Worm (Caenorhabditis elegans) whole organism, L1 larva: ENCODE measurements around the gene tmem-138.

ENCODE experiments used
- Y116A8C.19 ChIP-seq: sonication (generic microtip); optimal IDR thresholded peaks from 2 replicates; lab custom pipeline; 2016; ENCODE audit warnings: missing compliant biosample characterization, missing genetic modification characterization, borderline replicate concordance
- aha-1 ChIP-seq: fragments of 150-350 bp; optimal IDR thresholded peaks from 2 replicates; lab custom pipeline; 2014; ENCODE audit warnings: missing biosample characterization, missing genetic modification characterization
- alr-1 ChIP-seq: fragments of 200-800 bp; sonication (Bioruptor generic); optimal IDR thresholded peaks from 2 replicates; lab custom pipeline; 2018; ENCODE audit warnings: borderline replicate concordance, mild to moderate bottlenecking, missing genetic modification characterization, missing compliant biosample characterization
- ceh-88 ChIP-seq: fragments of 200-800 bp; sonication (Bioruptor generic); IDR thresholded peaks from 2 replicates; pipeline ENCODE4 v1.3.6; 2022; ENCODE audit warnings: missing genetic modification characterization, missing compliant biosample characterization
- ces-1 ChIP-seq: fragments of 150-350 bp; optimal IDR thresholded peaks from 2 replicates; lab custom pipeline; 2014; ENCODE audit warnings: missing biosample characterization, missing genetic modification reagents, missing genetic modification characterization
- dsc-1 ChIP-seq: sonication (generic microtip); optimal IDR thresholded peaks from 2 replicates; lab custom pipeline; 2016; ENCODE audit warnings: mild to moderate bottlenecking, missing genetic modification characterization, missing compliant biosample characterization
- egl-13 ChIP-seq: sonication (generic microtip); optimal IDR thresholded peaks from 2 replicates; lab custom pipeline; 2016; ENCODE audit warnings: missing genotype, missing genetic modification reagents, missing genetic modification characterization, missing compliant biosample characterization
- elt-3 ChIP-seq, 6 experiments: fragments of 150-350 bp in 1 of 6; sonication (generic microtip); optimal IDR thresholded peaks; 2 replicates each; lab custom pipeline; 2017 to 2018; ENCODE audit warnings: missing biosample characterization in 6 of 6, missing genetic modification characterization in 6 of 6, inconsistent platforms in 1 of 6
- ets-5 ChIP-seq: fragments of 200-800 bp; sonication (Bioruptor generic); IDR thresholded peaks from 2 replicates; pipeline ENCODE4 v1.3.6; 2022; ENCODE audit warnings: missing genetic modification characterization, missing compliant biosample characterization
- fkh-4 ChIP-seq: sonication (generic microtip); optimal IDR thresholded peaks from 2 replicates; lab custom pipeline; 2016; ENCODE audit warnings: missing compliant biosample characterization, missing genetic modification characterization, borderline replicate concordance
- fkh-8 ChIP-seq: sonication (generic microtip); optimal IDR thresholded peaks from 2 replicates; lab custom pipeline; 2016; ENCODE audit warnings: mild to moderate bottlenecking, missing genetic modification characterization, missing compliant biosample characterization
- fos-1 ChIP-seq: fragments of 150-350 bp; optimal IDR thresholded peaks from 2 replicates; lab custom pipeline; 2014; ENCODE audit warnings: missing biosample characterization, missing genetic modification characterization
- hlh-17 ChIP-seq: fragments of 200-800 bp; sonication (Bioruptor generic); optimal IDR thresholded peaks from 2 replicates; lab custom pipeline; 2018; ENCODE audit warnings: missing genetic modification characterization, mild to moderate bottlenecking, missing compliant biosample characterization, moderate library complexity, borderline replicate concordance
- hlh-4 ChIP-seq: sonication (generic microtip); optimal IDR thresholded peaks from 2 replicates; lab custom pipeline; 2016; ENCODE audit warnings: mild to moderate bottlenecking, missing genetic modification characterization, missing compliant biosample characterization
- irx-1 ChIP-seq: sonication (generic microtip); optimal IDR thresholded peaks from 2 replicates; lab custom pipeline; 2016; ENCODE audit warnings: missing genetic modification characterization, missing compliant biosample characterization
- isw-1 ChIP-seq: fragments of 200-800 bp; sonication (Bioruptor generic); IDR thresholded peaks from 2 replicates; pipeline ENCODE4 v1.3.6; 2022; ENCODE audit warnings: missing genetic modification characterization, missing compliant biosample characterization
- jun-1 ChIP-seq: fragments of 150-350 bp; optimal IDR thresholded peaks from 2 replicates; lab custom pipeline; 2014; ENCODE audit warnings: missing biosample characterization, missing genetic modification reagents, missing genetic modification characterization
- lin-13 ChIP-seq: fragments of 150-350 bp; optimal IDR thresholded peaks from 2 replicates; lab custom pipeline; 2014; ENCODE audit warnings: missing biosample characterization, missing genetic modification reagents, missing genetic modification characterization
- lin-14 ChIP-seq: fragments of 200-800 bp; sonication (Bioruptor generic); optimal IDR thresholded peaks from 2 replicates; lab custom pipeline; 2018; ENCODE audit warnings: mild to moderate bottlenecking, missing genetic modification characterization, moderate library complexity, missing compliant biosample characterization
- lir-3 ChIP-seq: sonication (generic microtip); optimal IDR thresholded peaks from 2 replicates; lab custom pipeline; 2016; ENCODE audit warnings: mild to moderate bottlenecking, missing genetic modification characterization, moderate library complexity, missing compliant biosample characterization; ENCODE audit not compliant: poor library complexity
- mef-2 ChIP-seq: fragments of 150-350 bp; optimal IDR thresholded peaks from 2 replicates; lab custom pipeline; 2014; ENCODE audit warnings: missing biosample characterization, missing genetic modification characterization
- nhr-11 ChIP-seq: fragments of 150-350 bp; optimal IDR thresholded peaks from 2 replicates; lab custom pipeline; 2014; ENCODE audit warnings: missing biosample characterization, missing genetic modification characterization
- nhr-12 ChIP-seq: sonication (generic microtip); optimal IDR thresholded peaks from 2 replicates; lab custom pipeline; 2017; ENCODE audit warnings: missing biosample characterization, missing genetic modification characterization
- nhr-20 ChIP-seq: sonication (generic microtip); optimal IDR thresholded peaks from 2 replicates; lab custom pipeline; 2016; ENCODE audit warnings: mild to moderate bottlenecking, missing genetic modification characterization, missing compliant biosample characterization
- nhr-28 ChIP-seq: fragments of 150-350 bp; optimal IDR thresholded peaks from 2 replicates; lab custom pipeline; 2014; ENCODE audit warnings: missing biosample characterization, missing genetic modification characterization
- nhr-47 ChIP-seq: sonication (generic microtip); optimal IDR thresholded peaks from 2 replicates; lab custom pipeline; 2016; ENCODE audit warnings: mild to moderate bottlenecking, missing genetic modification characterization, moderate library complexity, missing compliant biosample characterization
- nhr-71 ChIP-seq: sonication (generic microtip); optimal IDR thresholded peaks from 2 replicates; lab custom pipeline; 2016; ENCODE audit warnings: mild to moderate bottlenecking, missing genetic modification characterization, moderate library complexity, missing compliant biosample characterization
- nhr-76 ChIP-seq: sonication (generic microtip); optimal IDR thresholded peaks from 2 replicates; lab custom pipeline; 2017; ENCODE audit warnings: missing biosample characterization, missing genetic modification characterization
- nhr-85 ChIP-seq: sonication (generic microtip); peaks from one replicate; lab custom pipeline; 2016; ENCODE audit warnings: missing genetic modification characterization, inconsistent platforms, missing compliant biosample characterization
- nhr-90 ChIP-seq: sonication (generic microtip); optimal IDR thresholded peaks from 2 replicates; lab custom pipeline; 2016; ENCODE audit warnings: mild to moderate bottlenecking, missing genetic modification characterization, missing compliant biosample characterization; ENCODE audit not compliant: poor library complexity
- pag-3 ChIP-seq: sonication (generic microtip); optimal IDR thresholded peaks from 2 replicates; lab custom pipeline; 2017; ENCODE audit warnings: missing genetic modification characterization, mild to moderate bottlenecking, missing compliant biosample characterization, antibody characterized with exemption, borderline replicate concordance; ENCODE audit not compliant: insufficient read depth
- pax-3 ChIP-seq: fragments of 200-800 bp; sonication (Bioruptor generic); optimal IDR thresholded peaks from 2 replicates; lab custom pipeline; 2018; ENCODE audit warnings: mild to moderate bottlenecking, missing genetic modification characterization, moderate library complexity, missing compliant biosample characterization
- pqm-1 ChIP-seq: sonication (generic microtip); optimal IDR thresholded peaks from 3 replicates; lab custom pipeline; 2017; ENCODE audit warnings: missing biosample characterization, missing genetic modification characterization
- rnt-1 ChIP-seq: sonication (generic microtip); optimal IDR thresholded peaks from 2 replicates; lab custom pipeline; 2016; ENCODE audit warnings: mild to moderate bottlenecking, missing genetic modification characterization, moderate library complexity, missing compliant biosample characterization
- skn-1 ChIP-seq: fragments of 150-350 bp; optimal IDR thresholded peaks from 2 replicates; lab custom pipeline; 2014; ENCODE audit warnings: missing biosample characterization, missing genetic modification characterization
- snpc-4 ChIP-seq: fragments of 150-350 bp; optimal IDR thresholded peaks from 2 replicates; lab custom pipeline; 2014; ENCODE audit warnings: missing biosample characterization, missing genetic modification characterization
- unc-30 ChIP-seq: sonication (generic microtip); optimal IDR thresholded peaks from 2 replicates; lab custom pipeline; 2017; ENCODE audit warnings: missing biosample characterization, missing genetic modification characterization
- unc-86 ChIP-seq: sonication (generic microtip); optimal IDR thresholded peaks from 2 replicates; lab custom pipeline; 2016; ENCODE audit warnings: missing genetic modification characterization, missing compliant biosample characterization
- vab-15 ChIP-seq: sonication (generic microtip); optimal IDR thresholded peaks from 2 replicates; lab custom pipeline; 2017; ENCODE audit warnings: missing genotype, mild to moderate bottlenecking, missing genetic modification characterization, missing compliant biosample characterization
- xbp-1 ChIP-seq: sonication (generic microtip); optimal IDR thresholded peaks from 2 replicates; lab custom pipeline; 2016; ENCODE audit warnings: missing genetic modification characterization, missing compliant biosample characterization
- zag-1 ChIP-seq: fragments of 150-350 bp; optimal IDR thresholded peaks from 2 replicates; lab custom pipeline; 2014; ENCODE audit warnings: missing biosample characterization, missing genetic modification characterization
- zip-4 ChIP-seq: fragments of 200-800 bp; sonication (Bioruptor generic); optimal IDR thresholded peaks from 2 replicates; lab custom pipeline; 2018; ENCODE audit warnings: mild to moderate bottlenecking, missing genetic modification characterization, moderate library complexity, missing compliant biosample characterization
- ztf-4 ChIP-seq: fragments of 150-350 bp; optimal IDR thresholded peaks from 2 replicates; lab custom pipeline; 2014; ENCODE audit warnings: missing biosample characterization, missing genetic modification characterization

tmem-138 gene

ce11 chrII:8128273-8129039, 28.7 kb upstream of the tmem-138 start (continued):
- TF ChIP-seq hlh-17: no peak
- TF ChIP-seq fos-1 (tag; lab: Kevin White, UChicago): no peak
- no peak; the same call in 1 of the 2 replicates for TF ChIP-seq ceh-88 (GFP tag; lab: Robert Waterston, UW)
- TF ChIP-seq ztf-4: peak; percentile 57
- no peak for TF ChIP-seq snpc-4 (tag; lab: Kevin White, UChicago)
- TF ChIP-seq isw-1 (GFP tag; lab: Robert Waterston, UW): no peak
- no peak for TF ChIP-seq nhr-28 (tag; lab: Kevin White, UChicago)
- TF ChIP-seq pag-3 (tag; lab: Kevin White, UChicago): peak; percentile 81
- TF ChIP-seq nhr-71: peak; percentile 93
- TF ChIP-seq nhr-47 (tag; lab: Kevin White, UChicago): peak; percentile 59
- TF ChIP-seq rnt-1 (tag; lab: Kevin White, UChicago): peak; percentile 78
- TF ChIP-seq alr-1 (tag; lab: Kevin White, UChicago): no peak
- no peak for TF ChIP-seq vab-15
- peak; percentile 46 for TF ChIP-seq egl-13
- no peak for TF ChIP-seq nhr-12
- peak; percentile 72 for TF ChIP-seq xbp-1
- peak; percentile 22 for TF ChIP-seq aha-1 (tag; lab: Kevin White, UChicago)
- TF ChIP-seq nhr-90 (tag; lab: Kevin White, UChicago): peak; percentile 41
- TF ChIP-seq fkh-4: no peak
- TF ChIP-seq pax-3 (tag; lab: Kevin White, UChicago): peak; percentile 14
- TF ChIP-seq Y116A8C.19 (tag; lab: Kevin White, UChicago): no peak
- peak; percentile 15 for TF ChIP-seq fkh-8 (tag; lab: Kevin White, UChicago)
- no peak for TF ChIP-seq pqm-1 (tag; lab: Kevin White, UChicago)
- TF ChIP-seq zag-1 (tag; lab: Kevin White, UChicago): no peak
- no peak for TF ChIP-seq ces-1
- peak; percentile 3 for TF ChIP-seq unc-86 (tag; lab: Kevin White, UChicago)
- TF ChIP-seq lin-13: no peak
- TF ChIP-seq mef-2 (tag; lab: Kevin White, UChicago): no peak
- peak; percentile 92 for TF ChIP-seq nhr-20 (tag; lab: Kevin White, UChicago)
- TF ChIP-seq dsc-1: peak; percentile 15
- peak in 5 of 6 experiments; percentile 9 to 77 (median 50) for TF ChIP-seq elt-3 (tag; optimal IDR thresholded peaks at IDR 0.05; lab: Kevin White, UChicago)
- TF ChIP-seq ets-5 (GFP tag; lab: Robert Waterston, UW): no peak
- TF ChIP-seq nhr-11 (tag; lab: Kevin White, UChicago): peak; percentile 30
- peak; percentile 43 for TF ChIP-seq skn-1
- peak; percentile 33 for TF ChIP-seq lir-3 (tag; lab: Kevin White, UChicago)
- no peak for TF ChIP-seq hlh-4 (tag; lab: Kevin White, UChicago)
- peak; percentile 82 for TF ChIP-seq lin-14
- no peak for TF ChIP-seq nhr-76 (tag; lab: Kevin White, UChicago)
- no peak for TF ChIP-seq jun-1 (tag; lab: Kevin White, UChicago)
- TF ChIP-seq unc-30 (tag; lab: Kevin White, UChicago): no peak
- no peak for TF ChIP-seq zip-4 (GFP tag; lab: Kevin White, UChicago)
- TF ChIP-seq irx-1 (tag; lab: Kevin White, UChicago): peak; percentile 30
- peak; percentile 92 for TF ChIP-seq nhr-85 (tag; lab: Kevin White, UChicago)
